Worm (Caenorhabditis elegans) whole organism, young adult: ENCODE results near the gene srw-87.

Experiments
- C17E4.6 ChIP-seq: fragments of 200-800 bp; sonication (Bioruptor generic); IDR thresholded peaks from 2 replicates; pipeline ENCODE4 v1.3.6; 2022; ENCODE audit warnings: missing genetic modification reagents, missing genetic modification characterization, missing compliant biosample characterization
- F22D6.2 ChIP-seq: sonication (generic microtip); optimal IDR thresholded peaks from 2 replicates; lab custom pipeline; 2016; ENCODE audit warnings: mild to moderate bottlenecking, missing genetic modification characterization, missing compliant biosample characterization
- F23B12.7 ChIP-seq: sonication (generic microtip); optimal IDR thresholded peaks from 2 replicates; lab custom pipeline; 2017; ENCODE audit warnings: missing genetic modification characterization, mild to moderate bottlenecking, missing compliant biosample characterization, antibody characterized with exemption, moderate library complexity; ENCODE audit not compliant: insufficient read depth
- F33H1.4 ChIP-seq: fragments of 200-800 bp; sonication (Bioruptor generic); IDR thresholded peaks from 2 replicates; pipeline ENCODE4 v1.3.6; 2022; ENCODE audit warnings: missing genetic modification reagents, missing genetic modification characterization, missing compliant biosample characterization
- F37B4.10 ChIP-seq: fragments of 200-800 bp; sonication (Bioruptor generic); IDR thresholded peaks from 2 replicates; pipeline ENCODE4 v1.3.6; 2022; ENCODE audit warnings: missing genetic modification characterization, missing compliant biosample characterization
- F39B2.1 ChIP-seq: fragments of 200-800 bp; sonication (Bioruptor generic); IDR thresholded peaks from 2 replicates; pipeline ENCODE4 v1.3.6; 2022; ENCODE audit warnings: missing genetic modification reagents, missing genetic modification characterization, missing compliant biosample characterization
- F52B5.7 ChIP-seq: sonication (generic microtip); optimal IDR thresholded peaks from 2 replicates; lab custom pipeline; 2016; ENCODE audit warnings: mild to moderate bottlenecking, missing genetic modification characterization, missing compliant biosample characterization
- K12H6.12 ChIP-seq: fragments of 200-800 bp; sonication (Bioruptor generic); optimal IDR thresholded peaks from 2 replicates; lab custom pipeline; 2018; ENCODE audit warnings: mild to moderate bottlenecking, missing genetic modification characterization, missing compliant biosample characterization
- T07F8.4 ChIP-seq: sonication (generic microtip); optimal IDR thresholded peaks from 2 replicates; lab custom pipeline; 2016; ENCODE audit warnings: mild to moderate bottlenecking, missing genetic modification characterization, moderate library complexity, missing compliant biosample characterization
- T26A5.8 ChIP-seq: sonication (generic microtip); optimal IDR thresholded peaks from 2 replicates; lab custom pipeline; 2016; ENCODE audit warnings: missing genetic modification characterization, missing compliant biosample characterization
- Y53F4B.3 ChIP-seq: fragments of 200-800 bp; sonication (Bioruptor generic); IDR thresholded peaks from 2 replicates; pipeline ENCODE4 v1.3.6; 2022; ENCODE audit warnings: missing genetic modification reagents, missing genetic modification characterization, missing compliant biosample characterization
- Y67H2A.10 ChIP-seq: fragments of 200-800 bp; sonication (Bioruptor generic); conservative IDR thresholded peaks from 2 replicates; pipeline ENCODE4 v1.3.6; 2022; ENCODE audit warnings: missing genetic modification reagents, missing genetic modification characterization, missing compliant biosample characterization
- Y79H2A.3 ChIP-seq: fragments of 200-800 bp; sonication (Bioruptor generic); conservative IDR thresholded peaks from 2 replicates; pipeline ENCODE4 v1.3.6; 2022; ENCODE audit warnings: missing genetic modification reagents, missing genetic modification characterization, missing compliant biosample characterization
- Y95B8A.8 ChIP-seq: fragments of 200-800 bp; sonication (Bioruptor generic); IDR thresholded peaks from 2 replicates; pipeline ENCODE4 v1.3.6; 2022; ENCODE audit warnings: missing genetic modification reagents, missing genetic modification characterization, missing compliant biosample characterization
- aptf-2 ChIP-seq: fragments of 200-800 bp; sonication (Bioruptor generic); conservative IDR thresholded peaks from 2 replicates; pipeline ENCODE4 v1.3.6; 2022; ENCODE audit warnings: missing genetic modification reagents, missing genetic modification characterization, missing compliant biosample characterization
- athp-1 ChIP-seq: sonication (generic microtip); optimal IDR thresholded peaks from 2 replicates; lab custom pipeline; 2017; ENCODE audit warnings: mild to moderate bottlenecking, missing genetic modification characterization, missing compliant biosample characterization
- attf-5 ChIP-seq: fragments of 200-800 bp; sonication (Bioruptor generic); optimal IDR thresholded peaks from 2 replicates; lab custom pipeline; 2018; ENCODE audit warnings: mild to moderate bottlenecking, missing genetic modification characterization, missing compliant biosample characterization
- attf-6 ChIP-seq: fragments of 200-800 bp; sonication (Bioruptor generic); IDR thresholded peaks from 2 replicates; pipeline ENCODE4 v1.3.6; 2022; ENCODE audit warnings: missing genetic modification reagents, missing genetic modification characterization, missing compliant biosample characterization
- ceh-100 ChIP-seq: fragments of 200-800 bp; sonication (Bioruptor generic); IDR thresholded peaks from 2 replicates; pipeline ENCODE4 v1.3.6; 2022; ENCODE audit warnings: missing genetic modification reagents, missing genetic modification characterization, missing compliant biosample characterization
- dox-1 ChIP-seq: fragments of 200-800 bp; sonication (Bioruptor generic); IDR thresholded peaks from 2 replicates; pipeline ENCODE4 v1.3.6; 2022; ENCODE audit warnings: missing genetic modification reagents, missing genetic modification characterization, missing compliant biosample characterization
- dpl-1 ChIP-seq: fragments of 150-350 bp; optimal IDR thresholded peaks from 2 replicates; lab custom pipeline; 2014; ENCODE audit warnings: missing biosample characterization, missing genetic modification reagents, missing genetic modification characterization
- egl-18 ChIP-seq: fragments of 200-800 bp; sonication (Bioruptor generic); IDR thresholded peaks from 2 replicates; pipeline ENCODE4 v1.3.6; 2022; ENCODE audit warnings: missing genetic modification reagents, missing genetic modification characterization, missing compliant biosample characterization
- egl-44 ChIP-seq: fragments of 200-800 bp; sonication (Bioruptor generic); IDR thresholded peaks from 2 replicates; pipeline ENCODE4 v1.3.6; 2022; ENCODE audit warnings: missing genetic modification reagents, missing genetic modification characterization, missing compliant biosample characterization
- hlh-26 ChIP-seq: fragments of 200-800 bp; sonication (Bioruptor generic); conservative IDR thresholded peaks from 2 replicates; pipeline ENCODE4 v1.3.6; 2022; ENCODE audit warnings: missing genetic modification reagents, missing genetic modification characterization, missing compliant biosample characterization
- hrde-1 ChIP-seq: sonication (generic microtip); optimal IDR thresholded peaks from 2 replicates; lab custom pipeline; 2016; ENCODE audit warnings: missing genetic modification characterization, mild to moderate bottlenecking, missing compliant biosample characterization, moderate library complexity, missing genotype, missing genetic modification reagents, borderline replicate concordance
- hsf-1 ChIP-seq: fragments of 200-800 bp; sonication (Bioruptor generic); IDR thresholded peaks from 2 replicates; pipeline ENCODE4 v1.3.6; 2022; ENCODE audit warnings: missing genetic modification reagents, missing genetic modification characterization, missing compliant biosample characterization
- lin-26 ChIP-seq: fragments of 200-800 bp; sonication (Bioruptor generic); IDR thresholded peaks from 2 replicates; pipeline ENCODE4 v1.3.6; 2022; ENCODE audit warnings: missing genetic modification reagents, missing genetic modification characterization, missing compliant biosample characterization
- lin-35 ChIP-seq, 3 experiments: fragments of 150-350 bp in 2 of 3; sonication (generic microtip) in 1 of 3; optimal IDR thresholded peaks; 2 replicates each; lab custom pipeline; 2014 to 2018; ENCODE audit warnings: missing biosample characterization in 3 of 3, missing genetic modification characterization in 3 of 3, missing genetic modification reagents in 3 of 3
- lin-54 ChIP-seq: fragments of 200-800 bp; sonication (Bioruptor generic); optimal IDR thresholded peaks from 2 replicates; lab custom pipeline; 2018; ENCODE audit warnings: mild to moderate bottlenecking, missing genetic modification characterization, missing compliant biosample characterization
- lir-1 ChIP-seq: fragments of 200-800 bp; sonication (Bioruptor generic); conservative IDR thresholded peaks from 2 replicates; pipeline ENCODE4 v1.3.6; 2022; ENCODE audit warnings: missing genetic modification reagents, missing genetic modification characterization, missing compliant biosample characterization
- lsy-27 ChIP-seq: sonication (generic microtip); optimal IDR thresholded peaks from 2 replicates; lab custom pipeline; 2017; ENCODE audit warnings: missing genetic modification characterization, mild to moderate bottlenecking, missing compliant biosample characterization, antibody characterized with exemption, missing genotype, borderline replicate concordance; ENCODE audit not compliant: insufficient read depth
- madf-10 ChIP-seq: sonication (generic microtip); optimal IDR thresholded peaks from 2 replicates; lab custom pipeline; 2016; ENCODE audit warnings: mild to moderate bottlenecking, missing genetic modification characterization, missing compliant biosample characterization
- mel-28 ChIP-seq: sonication (generic microtip); optimal IDR thresholded peaks from 2 replicates; lab custom pipeline; 2016; ENCODE audit warnings: borderline replicate concordance, mild to moderate bottlenecking, missing genetic modification characterization, missing compliant biosample characterization
- nhr-27 ChIP-seq: fragments of 200-800 bp; sonication (Bioruptor generic); optimal IDR thresholded peaks from 2 replicates; lab custom pipeline; 2018; ENCODE audit warnings: mild to moderate bottlenecking, missing genetic modification characterization, moderate library complexity, missing compliant biosample characterization
- nhr-80 ChIP-seq: sonication (generic microtip); optimal IDR thresholded peaks from 2 replicates; lab custom pipeline; 2016; ENCODE audit warnings: missing genetic modification characterization, missing compliant biosample characterization
- nhr-90 ChIP-seq: sonication (generic microtip); optimal IDR thresholded peaks from 2 replicates; lab custom pipeline; 2016; ENCODE audit warnings: missing genotype, mild to moderate bottlenecking, missing genetic modification characterization, missing compliant biosample characterization
- repo-1 ChIP-seq: sonication (generic microtip); optimal IDR thresholded peaks from 2 replicates; lab custom pipeline; 2017; ENCODE audit warnings: mild to moderate bottlenecking, missing genetic modification characterization, missing compliant biosample characterization
- sdz-38 ChIP-seq: sonication (generic microtip); optimal IDR thresholded peaks from 2 replicates; lab custom pipeline; 2016; ENCODE audit warnings: missing genotype, missing genetic modification characterization, missing compliant biosample characterization
- snpc-1.1 ChIP-seq: sonication (generic microtip); optimal IDR thresholded peaks from 2 replicates; lab custom pipeline; 2017; ENCODE audit warnings: missing genetic modification characterization, mild to moderate bottlenecking, missing compliant biosample characterization, antibody characterized with exemption, moderate library complexity, missing genotype, missing genetic modification reagents; ENCODE audit not compliant: insufficient read depth
- somi-1 ChIP-seq: fragments of 200-800 bp; sonication (Bioruptor generic); optimal IDR thresholded peaks from 2 replicates; lab custom pipeline; 2018; ENCODE audit warnings: mild to moderate bottlenecking, missing genetic modification characterization, missing compliant biosample characterization
- tlf-1 ChIP-seq: fragments of 200-800 bp; sonication (Bioruptor generic); optimal IDR thresholded peaks from 2 replicates; lab custom pipeline; 2018; ENCODE audit warnings: mild to moderate bottlenecking, missing genetic modification characterization, missing compliant biosample characterization
- unc-130 ChIP-seq: sonication (generic microtip); optimal IDR thresholded peaks from 2 replicates; lab custom pipeline; 2016; ENCODE audit warnings: missing genetic modification reagents, missing genetic modification characterization, missing compliant biosample characterization
- xnd-1 ChIP-seq: sonication (generic microtip); optimal IDR thresholded peaks from 2 replicates; lab custom pipeline; 2016; ENCODE audit warnings: missing genotype, missing genetic modification reagents, missing genetic modification characterization, missing compliant biosample characterization
- zfh-2 ChIP-seq: fragments of 200-800 bp; sonication (Bioruptor generic); conservative IDR thresholded peaks from 2 replicates; pipeline ENCODE4 v1.3.6; 2022; ENCODE audit warnings: missing genetic modification reagents, missing genetic modification characterization, missing compliant biosample characterization
- ztf-18 ChIP-seq: sonication (generic microtip); optimal IDR thresholded peaks from 2 replicates; lab custom pipeline; 2016; ENCODE audit warnings: missing genotype, mild to moderate bottlenecking, missing genetic modification characterization, missing compliant biosample characterization
- ztf-22 ChIP-seq: fragments of 200-800 bp; sonication (Bioruptor generic); optimal IDR thresholded peaks from 2 replicates; lab custom pipeline; 2018; ENCODE audit warnings: mild to moderate bottlenecking, missing genetic modification characterization, moderate library complexity, missing compliant biosample characterization
- ztf-25 ChIP-seq: fragments of 200-800 bp; sonication (Bioruptor generic); IDR thresholded peaks from 2 replicates; pipeline ENCODE4 v1.3.6; 2022; ENCODE audit warnings: missing genetic modification reagents, missing genetic modification characterization, missing compliant biosample characterization
- ztf-26 ChIP-seq: sonication (generic microtip); optimal IDR thresholded peaks from 2 replicates; lab custom pipeline; 2017; ENCODE audit warnings: missing genetic modification characterization, missing compliant biosample characterization
- ztf-28 ChIP-seq: fragments of 200-800 bp; sonication (Bioruptor generic); IDR thresholded peaks from 2 replicates; pipeline ENCODE4 v1.3.6; 2022; ENCODE audit warnings: missing genetic modification reagents, missing genetic modification characterization, missing compliant biosample characterization

The srw-87 gene

ce11 chrV:16352282-16352681, 15.9 kb downstream of the srw-87 start (continued):
- no peak for TF ChIP-seq hlh-26 (GFP tag; lab: Robert Waterston, UW)
- peak; percentile 83 for TF ChIP-seq nhr-80 (tag; lab: Kevin White, UChicago)
- no peak for TF ChIP-seq snpc-1.1 (tag; lab: Kevin White, UChicago)
- TF ChIP-seq repo-1 (tag; lab: Kevin White, UChicago): no peak
- TF ChIP-seq somi-1 (GFP tag; lab: Kevin White, UChicago): peak; percentile 67
- no peak for TF ChIP-seq ztf-26 (tag; lab: Kevin White, UChicago)
- no peak for TF ChIP-seq ztf-28
- TF ChIP-seq dox-1 (GFP tag; lab: Robert Waterston, UW): 0 out of 2 replicates have a peak, but pooled peaks have one; percentile 7
- TF ChIP-seq attf-6 (GFP tag; lab: Robert Waterston, UW): no peak
- no peak for TF ChIP-seq xnd-1 (tag; lab: Kevin White, UChicago)
- TF ChIP-seq attf-5: peak; percentile 73
- no peak for TF ChIP-seq hsf-1 (GFP tag; lab: Robert Waterston, UW)
- no peak for TF ChIP-seq T07F8.4
- peak; percentile 58 for TF ChIP-seq K12H6.12
- no peak for TF ChIP-seq ztf-18 (tag; lab: Kevin White, UChicago)
- TF ChIP-seq nhr-90 (tag; lab: Kevin White, UChicago): no peak
- TF ChIP-seq unc-130: no peak
- TF ChIP-seq nhr-27: no peak
- no peak for TF ChIP-seq Y79H2A.3 (GFP tag; lab: Robert Waterston, UW)
- no peak for TF ChIP-seq F37B4.10 (GFP tag; lab: Robert Waterston, UW)
- 0 out of 2 replicates have a peak, but pooled peaks have one; percentile 31 for TF ChIP-seq lin-26
- no peak for TF ChIP-seq F23B12.7 (tag; lab: Kevin White, UChicago)
- TF ChIP-seq mel-28: no peak
- TF ChIP-seq hrde-1 (tag; lab: Kevin White, UChicago): no peak
- TF ChIP-seq tlf-1 (GFP tag; lab: Kevin White, UChicago): peak; percentile 20
- TF ChIP-seq zfh-2: no peak
- no peak for TF ChIP-seq Y67H2A.10 (GFP tag; lab: Robert Waterston, UW)
- no peak for TF ChIP-seq sdz-38 (tag; lab: Kevin White, UChicago)
- no peak for TF ChIP-seq F39B2.1 (GFP tag; lab: Robert Waterston, UW)
- no peak for TF ChIP-seq ztf-25
- TF ChIP-seq egl-18 (GFP tag; lab: Robert Waterston, UW): no peak
- TF ChIP-seq egl-44 (GFP tag; lab: Robert Waterston, UW): no peak
- TF ChIP-seq F52B5.7 (tag; lab: Kevin White, UChicago): no peak
- no peak for TF ChIP-seq athp-1 (tag; lab: Kevin White, UChicago)
- no peak; the same call in 1 of the 2 replicates for TF ChIP-seq lir-1 (GFP tag; lab: Robert Waterston, UW)
- peak; percentile 23 for TF ChIP-seq ztf-22 (GFP tag; lab: Kevin White, UChicago)
- peak; percentile 30 for TF ChIP-seq lin-54
- TF ChIP-seq dpl-1 (GFP tag; lab: Kevin White, UChicago): no peak
- TF ChIP-seq lsy-27 (tag; lab: Kevin White, UChicago): no peak
- no peak for TF ChIP-seq Y95B8A.8 (GFP tag; lab: Robert Waterston, UW)
- no peak for TF ChIP-seq T26A5.8
- no peak for TF ChIP-seq ceh-100 (GFP tag; lab: Robert Waterston, UW)
- peak; percentile 53 for TF ChIP-seq F22D6.2
- no peak for TF ChIP-seq C17E4.6
- no peak for TF ChIP-seq F33H1.4 (GFP tag; lab: Robert Waterston, UW)
- TF ChIP-seq aptf-2: no peak
- TF ChIP-seq lin-35 (GFP tag; optimal IDR thresholded peaks at IDR 0.05; lab: Kevin White, UChicago): no peak
- no peak for TF ChIP-seq Y53F4B.3 (GFP tag; lab: Robert Waterston, UW)
- TF ChIP-seq madf-10 (tag; lab: Kevin White, UChicago): no peak
